Worm (Caenorhabditis elegans) whole organism, mixed stage, embryonic: ENCODE data around the gene nhl-2.

Experiments
- M03D4.4 ChIP-seq: sonication (generic microtip); optimal IDR thresholded peaks from 2 replicates; lab custom pipeline; 2017; ENCODE audit warnings: mild to moderate bottlenecking, missing genetic modification characterization, missing compliant biosample characterization
- bed-3 ChIP-seq: fragments of 200-800 bp; sonication (Bioruptor generic); optimal IDR thresholded peaks from 3 replicates; lab custom pipeline; 2018; ENCODE audit warnings: mild to moderate bottlenecking, missing genetic modification characterization, moderate library complexity, missing compliant biosample characterization
- blmp-1 ChIP-seq: fragments of 150-350 bp; optimal IDR thresholded peaks from 2 replicates; lab custom pipeline; 2014; ENCODE audit warnings: missing biosample characterization, missing genetic modification characterization
- ceh-39 ChIP-seq: fragments of 150-350 bp; optimal IDR thresholded peaks from 2 replicates; lab custom pipeline; 2014; ENCODE audit warnings: missing biosample characterization, missing genetic modification characterization
- ceh-43 ChIP-seq: fragments of 200-800 bp; sonication (Bioruptor generic); optimal IDR thresholded peaks from 2 replicates; lab custom pipeline; 2018; ENCODE audit warnings: mild to moderate bottlenecking, missing genetic modification characterization, moderate library complexity, missing compliant biosample characterization
- ceh-83 ChIP-seq: fragments of 200-800 bp; sonication (Bioruptor generic); optimal IDR thresholded peaks from 2 replicates; lab custom pipeline; 2018; ENCODE audit warnings: mild to moderate bottlenecking, missing genetic modification characterization, missing compliant biosample characterization
- ces-1 ChIP-seq: fragments of 150-350 bp; optimal IDR thresholded peaks from 2 replicates; lab custom pipeline; 2014; ENCODE audit warnings: missing biosample characterization, missing genetic modification reagents, missing genetic modification characterization
- cnd-1 ChIP-seq: fragments of 200-800 bp; sonication (Bioruptor generic); optimal IDR thresholded peaks from 2 replicates; lab custom pipeline; 2018; ENCODE audit warnings: mild to moderate bottlenecking, missing genetic modification characterization, missing compliant biosample characterization
- elt-1 ChIP-seq: sonication (generic microtip); optimal IDR thresholded peaks from 2 replicates; lab custom pipeline; 2017; ENCODE audit warnings: missing genetic modification characterization, mild to moderate bottlenecking, missing compliant biosample characterization, antibody characterized with exemption, moderate library complexity, borderline replicate concordance; ENCODE audit not compliant: insufficient read depth
- elt-3 ChIP-seq: fragments of 150-350 bp; optimal IDR thresholded peaks from 2 replicates; lab custom pipeline; 2014; ENCODE audit warnings: missing biosample characterization, missing genetic modification characterization
- ham-2 ChIP-seq: fragments of 200-800 bp; sonication (Bioruptor generic); optimal IDR thresholded peaks from 2 replicates; lab custom pipeline; 2018; ENCODE audit warnings: mild to moderate bottlenecking, missing genetic modification characterization, missing compliant biosample characterization
- hlh-1 ChIP-seq: fragments of 150-350 bp; optimal IDR thresholded peaks from 2 replicates; lab custom pipeline; 2014; ENCODE audit warnings: missing biosample characterization, missing genetic modification reagents, missing genetic modification characterization
- lin-13 ChIP-seq: fragments of 150-350 bp; optimal IDR thresholded peaks from 2 replicates; lab custom pipeline; 2014; ENCODE audit warnings: missing biosample characterization, missing genetic modification characterization
- lin-32 ChIP-seq: fragments of 200-800 bp; sonication (Bioruptor generic); optimal IDR thresholded peaks from 2 replicates; lab custom pipeline; 2018; ENCODE audit warnings: mild to moderate bottlenecking, missing genetic modification characterization, missing compliant biosample characterization
- lsy-2 ChIP-seq: fragments of 150-350 bp; optimal IDR thresholded peaks from 2 replicates; lab custom pipeline; 2014; ENCODE audit warnings: missing biosample characterization, missing genetic modification characterization
- mab-5 ChIP-seq: fragments of 150-350 bp; optimal IDR thresholded peaks from 2 replicates; lab custom pipeline; 2014; ENCODE audit warnings: missing biosample characterization, missing genetic modification characterization
- mep-1 ChIP-seq: fragments of 150-350 bp; optimal IDR thresholded peaks from 2 replicates; lab custom pipeline; 2017; ENCODE audit warnings: missing biosample characterization, missing genetic modification reagents, missing genetic modification characterization, inconsistent platforms
- nhr-12 ChIP-seq: fragments of 150-350 bp; optimal IDR thresholded peaks from 2 replicates; lab custom pipeline; 2014; ENCODE audit warnings: missing biosample characterization, missing genetic modification characterization
- nhr-237 ChIP-seq: fragments of 150-350 bp; optimal IDR thresholded peaks from 2 replicates; lab custom pipeline; 2014; ENCODE audit warnings: missing biosample characterization, missing genetic modification characterization
- nhr-76 ChIP-seq: sonication (generic microtip); optimal IDR thresholded peaks from 2 replicates; lab custom pipeline; 2017; ENCODE audit warnings: missing biosample characterization, missing genetic modification characterization
- pha-4 ChIP-seq: fragments of 150-350 bp; optimal IDR thresholded peaks from 2 replicates; lab custom pipeline; 2018; ENCODE audit warnings: missing biosample characterization, missing genetic modification reagents, missing genetic modification characterization
- sem-2 ChIP-seq: fragments of 200-800 bp; sonication (Bioruptor generic); optimal IDR thresholded peaks from 2 replicates; lab custom pipeline; 2018; ENCODE audit warnings: mild to moderate bottlenecking, missing genetic modification characterization, missing compliant biosample characterization
- snpc-4 ChIP-seq: fragments of 150-350 bp; optimal IDR thresholded peaks from 2 replicates; lab custom pipeline; 2014; ENCODE audit warnings: missing biosample characterization, missing genetic modification characterization
- sptf-1 ChIP-seq: sonication (generic microtip); optimal IDR thresholded peaks from 2 replicates; lab custom pipeline; 2017; ENCODE audit warnings: mild to moderate bottlenecking, missing genetic modification characterization, moderate library complexity, missing compliant biosample characterization
- tbx-8 ChIP-seq: fragments of 200-800 bp; sonication (Bioruptor generic); optimal IDR thresholded peaks from 2 replicates; lab custom pipeline; 2018; ENCODE audit warnings: mild to moderate bottlenecking, missing genetic modification characterization, moderate library complexity, missing compliant biosample characterization
- unc-120 ChIP-seq: sonication (generic microtip); optimal IDR thresholded peaks from 2 replicates; lab custom pipeline; 2017; ENCODE audit warnings: missing genetic modification characterization, missing compliant biosample characterization; ENCODE audit not compliant: poor library complexity, severe bottlenecking
- unc-39 ChIP-seq: fragments of 150-350 bp; optimal IDR thresholded peaks from 2 replicates; lab custom pipeline; 2014; ENCODE audit warnings: missing biosample characterization, missing genetic modification characterization
- unc-62 ChIP-seq: fragments of 150-350 bp; optimal IDR thresholded peaks from 2 replicates; lab custom pipeline; 2014; ENCODE audit warnings: missing biosample characterization, missing genetic modification reagents, missing genetic modification characterization
- zip-8 ChIP-seq: fragments of 150-350 bp; optimal IDR thresholded peaks from 2 replicates; lab custom pipeline; 2014; ENCODE audit warnings: missing biosample characterization, missing genetic modification characterization

Gene nhl-2

DNA sequence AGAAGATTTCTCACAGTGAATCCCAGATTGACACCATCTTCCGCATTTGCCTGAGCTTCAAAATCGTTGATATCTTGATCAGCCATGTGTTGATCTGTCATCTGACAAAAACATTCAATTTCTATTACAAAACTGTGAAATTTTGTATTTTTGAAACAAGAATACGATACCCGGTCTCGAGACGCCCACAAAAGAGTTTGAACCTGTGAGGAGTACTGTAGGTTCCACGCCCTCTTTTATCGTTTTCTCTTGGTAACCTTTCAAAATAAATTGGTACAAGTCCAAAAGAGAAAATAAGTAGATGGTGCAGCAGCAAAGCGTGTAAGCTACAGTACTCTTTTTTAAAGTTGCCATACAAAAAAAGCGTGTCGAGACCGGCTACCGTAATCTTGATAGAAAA lies 11.1 kb upstream of the nhl-2 start, which contains the start of gene F26F4.12:
TSS of gene F26F4.12 (minus strand) at position 101 of the 400 bp plus-strand sequence.
- TF ChIP-seq sptf-1 (no peak), nhr-237 (tag; lab: Kevin White, UChicago) (no peak), elt-1 (no peak), mep-1 (no peak), zip-8 (tag; lab: Kevin White, UChicago) (no peak), ceh-39 (tag; lab: Kevin White, UChicago) (no peak), unc-120 (tag; lab: Kevin White, UChicago) (no peak), unc-39 (tag; lab: Kevin White, UChicago) (no peak), ceh-43 (no peak)

DNA sequence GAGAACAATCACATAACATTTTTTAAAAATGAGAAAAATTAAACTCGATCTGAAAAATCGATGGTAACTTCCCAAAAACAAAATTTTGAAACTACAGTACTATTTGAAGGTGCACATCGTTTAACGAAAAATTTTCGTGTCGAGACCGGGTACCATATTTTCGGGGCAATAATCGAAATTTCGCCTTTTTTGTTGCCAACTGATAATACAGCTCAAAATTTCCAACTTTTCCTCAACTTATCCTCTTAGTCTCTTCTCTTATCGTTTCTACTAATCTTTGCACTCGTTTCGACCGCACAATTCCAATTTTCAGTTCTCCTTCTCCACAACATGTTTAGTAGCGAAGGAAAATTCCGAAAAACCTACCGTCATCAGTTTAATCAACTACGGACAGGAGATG lies 8.0 kb upstream of the nhl-2 start, which contains the start of gene rom-1:
TSS of gene rom-1 (plus strand) at position 301 of the 400 bp plus-strand sequence.
- TF ChIP-seq bed-3 (GFP tag; lab: Kevin White, UChicago): no peak
- TF ChIP-seq snpc-4 (tag; lab: Kevin White, UChicago): no peak
- TF ChIP-seq blmp-1 (tag; lab: Kevin White, UChicago): no peak
- no peak for TF ChIP-seq sptf-1
- TF ChIP-seq ceh-39 (tag; lab: Kevin White, UChicago): no peak
- no peak for TF ChIP-seq elt-3

DNA sequence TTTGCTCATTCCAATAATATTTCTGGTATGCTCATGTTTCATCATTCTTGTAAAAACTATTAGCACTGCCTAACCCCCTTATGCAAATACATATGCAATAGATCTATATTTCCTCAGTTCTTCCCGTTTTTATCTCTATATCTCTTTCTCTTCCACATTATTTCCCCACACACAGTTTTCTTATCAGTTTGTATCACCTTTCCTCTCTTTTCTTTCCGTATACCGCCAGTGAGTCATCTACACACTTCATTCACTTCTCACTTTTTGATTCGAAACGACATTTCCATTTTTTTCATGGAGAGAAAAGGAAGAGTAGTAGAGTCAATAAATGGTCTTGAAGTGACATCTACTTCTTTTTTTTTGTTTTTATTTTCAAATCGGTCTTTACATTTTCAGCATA lies 7.5 kb upstream of the nhl-2 start:
- no peak for TF ChIP-seq M03D4.4 (tag; lab: Kevin White, UChicago)
- no peak for TF ChIP-seq lin-32
- no peak for TF ChIP-seq sem-2 (GFP tag; lab: Kevin White, UChicago)
- no peak for TF ChIP-seq ham-2 (GFP tag; lab: Kevin White, UChicago)
- TF ChIP-seq nhr-237 (tag; lab: Kevin White, UChicago): no peak
- TF ChIP-seq nhr-76 (tag; lab: Kevin White, UChicago): no peak
- TF ChIP-seq snpc-4 (tag; lab: Kevin White, UChicago): no peak
- no peak for TF ChIP-seq lsy-2 (tag; lab: Kevin White, UChicago)
- TF ChIP-seq ces-1 (GFP tag; lab: Kevin White, UChicago): no peak
- no peak for TF ChIP-seq unc-62 (GFP tag; lab: Kevin White, UChicago)
- TF ChIP-seq ceh-83 (GFP tag; lab: Kevin White, UChicago): no peak
- TF ChIP-seq unc-120 (tag; lab: Kevin White, UChicago): no peak
- TF ChIP-seq tbx-8 (GFP tag; lab: Kevin White, UChicago): no peak
- no peak for TF ChIP-seq cnd-1 (tag; lab: Kevin White, UChicago)

DNA sequence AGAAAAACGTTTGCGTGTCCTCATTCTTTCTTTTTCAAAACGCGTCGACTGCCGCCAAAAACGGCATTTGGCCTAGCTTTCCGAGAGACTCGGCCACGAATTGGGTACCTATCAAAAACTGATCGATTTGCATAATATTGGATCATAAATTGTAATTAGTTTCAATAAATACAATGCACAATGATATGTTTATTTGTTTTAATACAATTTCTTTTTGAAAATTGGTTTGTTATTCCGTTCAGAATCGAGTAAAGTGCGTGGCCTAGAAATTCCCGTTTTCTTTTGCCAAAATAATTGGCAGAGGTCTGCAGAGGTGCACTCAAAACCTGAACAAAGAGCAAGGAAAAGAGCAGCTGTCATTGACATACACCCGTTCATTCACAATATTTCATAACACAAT lies 6.5 kb upstream of the nhl-2 start, which contains the start of gene F26F4.8:
TSS of gene F26F4.8 (minus strand) at position 69 of the 400 bp plus-strand sequence.
- peak; percentile 37 for TF ChIP-seq hlh-1 (tag; lab: Kevin White, UChicago)
- TF ChIP-seq zip-8 (tag; lab: Kevin White, UChicago): no peak
- no peak for TF ChIP-seq lsy-2 (tag; lab: Kevin White, UChicago)
- TF ChIP-seq unc-120 (tag; lab: Kevin White, UChicago): peak; percentile 92
- peak; percentile 19 for TF ChIP-seq ceh-43
- TF ChIP-seq mep-1: peak; percentile 18
- TF ChIP-seq sptf-1: peak; percentile 26
- TF ChIP-seq nhr-12 (tag; lab: Kevin White, UChicago): no peak
- peak; percentile 2 for TF ChIP-seq ces-1 (GFP tag; lab: Kevin White, UChicago)
- TF ChIP-seq mab-5 (tag; lab: Kevin White, UChicago): no peak
- no peak for TF ChIP-seq elt-1
- TF ChIP-seq cnd-1 (tag; lab: Kevin White, UChicago): no peak
- TF ChIP-seq lin-32: peak; percentile 2
- TF ChIP-seq lin-13 (tag; lab: Kevin White, UChicago): no peak
- TF ChIP-seq ceh-83 (GFP tag; lab: Kevin White, UChicago): peak; percentile 43
- no peak for TF ChIP-seq ham-2 (GFP tag; lab: Kevin White, UChicago)

DNA sequence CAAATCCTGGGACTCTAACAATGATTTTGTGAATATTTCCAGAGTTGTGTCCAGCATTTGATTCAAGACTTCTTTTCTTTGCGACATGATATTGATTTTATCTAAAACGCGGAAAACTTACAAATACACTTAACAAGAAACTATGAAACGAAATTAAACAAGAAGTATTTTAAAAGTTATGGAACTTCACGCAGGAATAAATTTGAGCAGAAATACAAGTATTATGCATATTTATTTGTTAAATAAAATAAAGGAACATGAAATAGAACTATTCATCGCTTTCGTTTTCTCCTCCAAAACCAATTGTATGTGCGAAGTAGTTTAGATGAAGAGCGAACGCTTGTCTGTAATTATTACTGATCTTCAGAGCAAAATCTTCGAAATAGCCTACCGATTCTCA lies 4.9 kb upstream of the nhl-2 start, which contains the start of gene kbp-2:
TSS of gene kbp-2 (minus strand) at position 101 of the 400 bp plus-strand sequence.
- TF ChIP-seq blmp-1 (tag; lab: Kevin White, UChicago) (no peak), ceh-43 (no peak), unc-39 (tag; lab: Kevin White, UChicago) (no peak), cnd-1 (tag; lab: Kevin White, UChicago) (no peak), pha-4 (no peak), mep-1 (no peak), M03D4.4 (tag; lab: Kevin White, UChicago) (no peak), nhr-12 (tag; lab: Kevin White, UChicago) (no peak)
